Worm (Caenorhabditis elegans) whole organism, L1 larva: ENCODE data around the gene F22F7.3.
A peak's percentile ranks its signal among the peaks of the same experiment; 100 is the strongest.

Experiments
- C04F5.9 ChIP-seq: sonication (generic microtip); optimal IDR thresholded peaks from 2 replicates; lab custom pipeline; 2016; ENCODE audit warnings: missing genetic modification characterization, missing compliant biosample characterization
- Y116A8C.19 ChIP-seq: sonication (generic microtip); optimal IDR thresholded peaks from 2 replicates; lab custom pipeline; 2016; ENCODE audit warnings: missing compliant biosample characterization, missing genetic modification characterization, borderline replicate concordance
- aha-1 ChIP-seq: fragments of 150-350 bp; optimal IDR thresholded peaks from 2 replicates; lab custom pipeline; 2014; ENCODE audit warnings: missing biosample characterization, missing genetic modification characterization
- aly-2 ChIP-seq: fragments of 150-350 bp; optimal IDR thresholded peaks from 2 replicates; lab custom pipeline; 2014; ENCODE audit warnings: missing biosample characterization, missing genetic modification characterization
- blmp-1 ChIP-seq: fragments of 150-350 bp; optimal IDR thresholded peaks from 2 replicates; lab custom pipeline; 2014; ENCODE audit warnings: missing biosample characterization, missing genetic modification characterization
- ceh-8 ChIP-seq: fragments of 200-800 bp; sonication (Bioruptor generic); optimal IDR thresholded peaks from 2 replicates; lab custom pipeline; 2018; ENCODE audit warnings: mild to moderate bottlenecking, missing genetic modification characterization, moderate library complexity, missing compliant biosample characterization
- ceh-82 ChIP-seq, 3 experiments: fragments of 150-350 bp in 1 of 3; sonication (generic microtip) in 2 of 3; optimal IDR thresholded peaks; 2 replicates each; lab custom pipeline; 2014 to 2017; ENCODE audit warnings: missing biosample characterization in 3 of 3, missing genetic modification characterization in 3 of 3
- ceh-88 ChIP-seq: fragments of 200-800 bp; sonication (Bioruptor generic); IDR thresholded peaks from 2 replicates; pipeline ENCODE4 v1.3.6; 2022; ENCODE audit warnings: missing genetic modification characterization, missing compliant biosample characterization
- ceh-90 ChIP-seq: sonication (generic microtip); optimal IDR thresholded peaks from 2 replicates; lab custom pipeline; 2016; ENCODE audit warnings: missing genetic modification characterization, missing compliant biosample characterization
- dpl-1 ChIP-seq, 3 experiments: fragments of 150-350 bp in 2 of 3; sonication (generic microtip) in 1 of 3; optimal IDR thresholded peaks; 2 replicates each; lab custom pipeline; 2014 to 2017; ENCODE audit warnings: missing biosample characterization in 3 of 3, missing genetic modification characterization in 3 of 3, missing genetic modification reagents in 3 of 3
- dsc-1 ChIP-seq: sonication (generic microtip); optimal IDR thresholded peaks from 2 replicates; lab custom pipeline; 2016; ENCODE audit warnings: mild to moderate bottlenecking, missing genetic modification characterization, missing compliant biosample characterization
- efl-1 ChIP-seq, 4 experiments: fragments of 150-350 bp; optimal IDR thresholded peaks in 3 of 4; peaks in 1 of 4; 1 replicate in 1 of 4; 2 replicates in 3 of 4; lab custom pipeline; 2014; ENCODE audit warnings: missing biosample characterization in 2 of 4, missing genetic modification characterization in 2 of 4, missing genetic modification reagents in 2 of 4
- fkh-4 ChIP-seq: sonication (generic microtip); optimal IDR thresholded peaks from 2 replicates; lab custom pipeline; 2016; ENCODE audit warnings: missing compliant biosample characterization, missing genetic modification characterization, borderline replicate concordance
- fkh-8 ChIP-seq: sonication (generic microtip); optimal IDR thresholded peaks from 2 replicates; lab custom pipeline; 2016; ENCODE audit warnings: mild to moderate bottlenecking, missing genetic modification characterization, missing compliant biosample characterization
- fos-1 ChIP-seq: fragments of 150-350 bp; optimal IDR thresholded peaks from 2 replicates; lab custom pipeline; 2014; ENCODE audit warnings: missing biosample characterization, missing genetic modification characterization
- grh-1 ChIP-seq: fragments of 200-800 bp; sonication (Bioruptor generic); IDR thresholded peaks from 2 replicates; pipeline ENCODE4 v1.3.6; 2022; ENCODE audit warnings: missing genetic modification reagents, missing genetic modification characterization, missing compliant biosample characterization
- irx-1 ChIP-seq: sonication (generic microtip); optimal IDR thresholded peaks from 2 replicates; lab custom pipeline; 2016; ENCODE audit warnings: missing genetic modification characterization, missing compliant biosample characterization
- isw-1 ChIP-seq: fragments of 200-800 bp; sonication (Bioruptor generic); IDR thresholded peaks from 2 replicates; pipeline ENCODE4 v1.3.6; 2022; ENCODE audit warnings: missing genetic modification characterization, missing compliant biosample characterization
- jun-1 ChIP-seq: fragments of 150-350 bp; optimal IDR thresholded peaks from 2 replicates; lab custom pipeline; 2014; ENCODE audit warnings: missing biosample characterization, missing genetic modification reagents, missing genetic modification characterization
- lin-13 ChIP-seq: fragments of 150-350 bp; optimal IDR thresholded peaks from 2 replicates; lab custom pipeline; 2014; ENCODE audit warnings: missing biosample characterization, missing genetic modification reagents, missing genetic modification characterization
- lin-14 ChIP-seq: fragments of 200-800 bp; sonication (Bioruptor generic); optimal IDR thresholded peaks from 2 replicates; lab custom pipeline; 2018; ENCODE audit warnings: mild to moderate bottlenecking, missing genetic modification characterization, moderate library complexity, missing compliant biosample characterization
- lin-35 ChIP-seq, 2 experiments: fragments of 150-350 bp; optimal IDR thresholded peaks; 2 replicates each; lab custom pipeline; 2014; ENCODE audit warnings: missing biosample characterization in 2 of 2, missing genetic modification characterization in 2 of 2, missing genetic modification reagents in 2 of 2
- lin-39 ChIP-seq: fragments of 150-350 bp; optimal IDR thresholded peaks from 2 replicates; lab custom pipeline; 2014; ENCODE audit warnings: missing biosample characterization, missing genetic modification reagents, missing genetic modification characterization
- lir-3 ChIP-seq: sonication (generic microtip); optimal IDR thresholded peaks from 2 replicates; lab custom pipeline; 2016; ENCODE audit warnings: mild to moderate bottlenecking, missing genetic modification characterization, moderate library complexity, missing compliant biosample characterization; ENCODE audit not compliant: poor library complexity
- lsy-2 ChIP-seq, 2 experiments: fragments of 150-350 bp; optimal IDR thresholded peaks; 2 replicates each; lab custom pipeline; 2014; ENCODE audit warnings: missing biosample characterization in 2 of 2, missing genetic modification characterization in 2 of 2
- mab-9 ChIP-seq: fragments of 200-800 bp; sonication (Bioruptor generic); IDR thresholded peaks from 2 replicates; pipeline ENCODE4 v1.3.6; 2022; ENCODE audit warnings: missing genetic modification reagents, missing genetic modification characterization, missing compliant biosample characterization
- mef-2 ChIP-seq: fragments of 150-350 bp; optimal IDR thresholded peaks from 2 replicates; lab custom pipeline; 2014; ENCODE audit warnings: missing biosample characterization, missing genetic modification characterization
- mep-1 ChIP-seq: fragments of 150-350 bp; optimal IDR thresholded peaks from 2 replicates; lab custom pipeline; 2014; ENCODE audit warnings: missing biosample characterization, missing genetic modification characterization
- nhr-11 ChIP-seq: fragments of 150-350 bp; optimal IDR thresholded peaks from 2 replicates; lab custom pipeline; 2014; ENCODE audit warnings: missing biosample characterization, missing genetic modification characterization
- nhr-19 ChIP-seq: fragments of 200-800 bp; sonication (Bioruptor generic); conservative IDR thresholded peaks from 2 replicates; pipeline ENCODE4 v1.3.6; 2022; ENCODE audit warnings: missing genetic modification characterization, missing compliant biosample characterization
- nhr-20 ChIP-seq: sonication (generic microtip); optimal IDR thresholded peaks from 2 replicates; lab custom pipeline; 2016; ENCODE audit warnings: mild to moderate bottlenecking, missing genetic modification characterization, missing compliant biosample characterization
- nhr-237 ChIP-seq: fragments of 150-350 bp; optimal IDR thresholded peaks from 2 replicates; lab custom pipeline; 2014; ENCODE audit warnings: missing biosample characterization, missing genetic modification characterization
- nhr-28 ChIP-seq: fragments of 150-350 bp; optimal IDR thresholded peaks from 2 replicates; lab custom pipeline; 2014; ENCODE audit warnings: missing biosample characterization, missing genetic modification characterization
- nhr-47 ChIP-seq: sonication (generic microtip); optimal IDR thresholded peaks from 2 replicates; lab custom pipeline; 2016; ENCODE audit warnings: mild to moderate bottlenecking, missing genetic modification characterization, moderate library complexity, missing compliant biosample characterization
- nhr-71 ChIP-seq: sonication (generic microtip); optimal IDR thresholded peaks from 2 replicates; lab custom pipeline; 2016; ENCODE audit warnings: mild to moderate bottlenecking, missing genetic modification characterization, moderate library complexity, missing compliant biosample characterization
- nhr-84 ChIP-seq: sonication (generic microtip); optimal IDR thresholded peaks from 2 replicates; lab custom pipeline; 2017; ENCODE audit warnings: missing biosample characterization, missing genetic modification characterization
- nhr-85 ChIP-seq: sonication (generic microtip); peaks from one replicate; lab custom pipeline; 2016; ENCODE audit warnings: missing genetic modification characterization, inconsistent platforms, missing compliant biosample characterization
- rnt-1 ChIP-seq: sonication (generic microtip); optimal IDR thresholded peaks from 2 replicates; lab custom pipeline; 2016; ENCODE audit warnings: mild to moderate bottlenecking, missing genetic modification characterization, moderate library complexity, missing compliant biosample characterization
- skn-1 ChIP-seq: fragments of 150-350 bp; optimal IDR thresholded peaks from 2 replicates; lab custom pipeline; 2014; ENCODE audit warnings: missing biosample characterization, missing genetic modification characterization
- sptf-1 ChIP-seq: fragments of 150-350 bp; optimal IDR thresholded peaks from 2 replicates; lab custom pipeline; 2014; ENCODE audit warnings: missing biosample characterization, missing genetic modification characterization
- sup-37 ChIP-seq: fragments of 200-800 bp; sonication (Bioruptor generic); optimal IDR thresholded peaks from 2 replicates; lab custom pipeline; 2018; ENCODE audit warnings: mild to moderate bottlenecking, missing genetic modification characterization, missing compliant biosample characterization
- swsn-7 ChIP-seq: sonication (generic microtip); optimal IDR thresholded peaks from 2 replicates; lab custom pipeline; 2016; ENCODE audit warnings: missing genetic modification characterization, missing compliant biosample characterization
- tbx-2 ChIP-seq: sonication (generic microtip); optimal IDR thresholded peaks from 2 replicates; lab custom pipeline; 2016; ENCODE audit warnings: missing genetic modification characterization, missing compliant biosample characterization
- unc-130 ChIP-seq: fragments of 150-350 bp; optimal IDR thresholded peaks from 2 replicates; lab custom pipeline; 2017; ENCODE audit warnings: missing biosample characterization, missing genetic modification characterization, inconsistent platforms
- unc-30 ChIP-seq: sonication (generic microtip); optimal IDR thresholded peaks from 2 replicates; lab custom pipeline; 2017; ENCODE audit warnings: missing biosample characterization, missing genetic modification characterization
- unc-86 ChIP-seq: sonication (generic microtip); optimal IDR thresholded peaks from 2 replicates; lab custom pipeline; 2016; ENCODE audit warnings: missing genetic modification characterization, missing compliant biosample characterization
- vab-15 ChIP-seq: sonication (generic microtip); optimal IDR thresholded peaks from 2 replicates; lab custom pipeline; 2017; ENCODE audit warnings: missing genotype, mild to moderate bottlenecking, missing genetic modification characterization, missing compliant biosample characterization
- xbp-1 ChIP-seq: sonication (generic microtip); optimal IDR thresholded peaks from 2 replicates; lab custom pipeline; 2016; ENCODE audit warnings: missing genetic modification characterization, missing compliant biosample characterization

F22F7.3 gene

ce11 chrV:2133512-2133911 lies 23.0 kb downstream of the F22F7.3 start (continued):
- peak; percentile 40 to 85 (median 61) for TF ChIP-seq ceh-82 (tag; optimal IDR thresholded peaks at IDR 0.05; lab: Kevin White, UChicago)
- peak; percentile 53 for TF ChIP-seq irx-1 (tag; lab: Kevin White, UChicago)
- no peak for TF ChIP-seq sptf-1 (tag; lab: Kevin White, UChicago)
- TF ChIP-seq, all 84 proteins: peak for 36

ce11 chrV:2134340-2134739 lies 23.9 kb downstream of the F22F7.3 start:
- TF ChIP-seq lin-13 (GFP tag; lab: Kevin White, UChicago) (no peak), Y116A8C.19 (tag; lab: Kevin White, UChicago) (no peak), nhr-71 (tag; lab: Kevin White, UChicago) (peak; percentile 51), nhr-11 (tag; lab: Kevin White, UChicago) (no peak), dsc-1 (tag; lab: Kevin White, UChicago) (peak; percentile 12), lin-14 (GFP tag; lab: Kevin White, UChicago) (peak; percentile 92), lsy-2 (tag; optimal IDR thresholded peaks at IDR 0.05; lab: Kevin White, UChicago) (peak; percentile 9 to 18), lin-39 (tag; lab: Kevin White, UChicago) (no peak), ceh-82 (tag; optimal IDR thresholded peaks at IDR 0.05; lab: Kevin White, UChicago) (peak in 1 of 3 experiments; percentile 8), unc-86 (peak; percentile 26), tbx-2 (tag; lab: Kevin White, UChicago) (peak; percentile 47), nhr-28 (tag; lab: Kevin White, UChicago) (no peak), nhr-47 (peak; percentile 30), dpl-1 (GFP tag; optimal IDR thresholded peaks at IDR 0.05; lab: Kevin White, UChicago) (peak in 1 of 3 experiments; percentile 7), nhr-19 (peak; percentile 26), fkh-8 (tag; lab: Kevin White, UChicago) (peak; percentile 25), unc-30 (no peak), unc-130 (tag; lab: Kevin White, UChicago) (no peak), rnt-1 (tag; lab: Kevin White, UChicago) (peak; percentile 10)

- TF ChIP-seq nhr-28 (tag; lab: Kevin White, UChicago) (no peak), mep-1 (tag; lab: Kevin White, UChicago) (peak; percentile 19), nhr-85 (tag; lab: Kevin White, UChicago) (peak; percentile 72), mef-2 (tag; lab: Kevin White, UChicago) (no peak), jun-1 (peak; percentile 56), isw-1 (GFP tag; lab: Robert Waterston, UW) (no peak), swsn-7 (no peak), ceh-90 (tag; lab: Kevin White, UChicago) (no peak), grh-1 (no peak), nhr-20 (tag; lab: Kevin White, UChicago) (peak; percentile 1), C04F5.9 (no peak), rnt-1 (tag; lab: Kevin White, UChicago) (peak; percentile 62), efl-1 (optimal IDR thresholded peaks at IDR 0.05; lab: Kevin White, UChicago) (peak; percentile 4 to 17), efl-1 (GFP tag; optimal IDR thresholded peaks at IDR 0.05 in 1 of 2; lab: Kevin White, UChicago) (no peak), lin-35 (GFP tag; optimal IDR thresholded peaks at IDR 0.05; lab: Kevin White, UChicago) (no peak), lin-14 (GFP tag; lab: Kevin White, UChicago) (peak; percentile 98), ceh-88 (no peak), xbp-1 (no peak), nhr-237 (no peak), aly-2 (tag; lab: Kevin White, UChicago) (no peak), vab-15 (no peak), nhr-71 (tag; lab: Kevin White, UChicago) (peak; percentile 31), sup-37 (no peak), dpl-1 (GFP tag; optimal IDR thresholded peaks at IDR 0.05; lab: Kevin White, UChicago) (no peak), aha-1 (tag; lab: Kevin White, UChicago) (no peak), ceh-82 (tag; optimal IDR thresholded peaks at IDR 0.05; lab: Kevin White, UChicago) (peak in 1 of 3 experiments; percentile 42), mab-9 (GFP tag; lab: Robert Waterston, UW) (no peak), blmp-1 (tag; lab: Kevin White, UChicago) (peak; percentile 48), fos-1 (tag; lab: Kevin White, UChicago) (no peak), lir-3 (no peak), nhr-11 (tag; lab: Kevin White, UChicago) (no peak), nhr-84 (tag; lab: Kevin White, UChicago) (no peak), fkh-4 (tag; lab: Kevin White, UChicago) (no peak), ceh-8 (GFP tag; lab: Kevin White, UChicago) (no peak), fkh-8 (tag; lab: Kevin White, UChicago) (peak; percentile 34), skn-1 (tag; lab: Kevin White, UChicago) (peak; percentile 23)
These were observed 24.9 kb downstream of the F22F7.3 start for ce11 chrV:2135323-2135722.
